Fruit fly (Drosophila melanogaster): ENCODE results near the gene Surf4.

The Surf4 gene

dm6 chr3R:15305246-15305645 is 40.7 kb downstream of the Surf4 start:
- no peak for TF ChIP-seq Gug (GFP tag; IDR thresholded peaks at IDR 0.05)
- no peak for TF ChIP-seq CG6276 (GFP tag; optimal IDR thresholded peaks at IDR 0.05)
- TF ChIP-seq fkh (GFP tag; optimal IDR thresholded peaks at IDR 0.05): no peak
- TF ChIP-seq CG6854 (GFP tag; optimal IDR thresholded peaks at IDR 0.05): no peak
- TF ChIP-seq Met (GFP tag; optimal IDR thresholded peaks at IDR 0.05): no peak
- TF ChIP-seq CG9139 (GFP tag; optimal IDR thresholded peaks at IDR 0.05): no peak
- TF ChIP-seq dsx (GFP tag; optimal IDR thresholded peaks at IDR 0.05; ENCODE audit: poor library complexity, severe bottlenecking): no peak
- no peak for TF ChIP-seq Hr39 (GFP tag; optimal IDR thresholded peaks at IDR 0.05)
- TF ChIP-seq CG4318 (GFP tag; optimal IDR thresholded peaks at IDR 0.05): no peak
- no peak for TF ChIP-seq fd85E (GFP tag; optimal IDR thresholded peaks at IDR 0.05)
- TF ChIP-seq Hr4 (GFP tag; optimal IDR thresholded peaks at IDR 0.05): no peak
- no peak for TF ChIP-seq CG6792 (GFP tag; optimal IDR thresholded peaks at IDR 0.05)
- TF ChIP-seq vri (GFP tag; optimal IDR thresholded peaks at IDR 0.05): no peak
- no peak for TF ChIP-seq Ets96B (tag; optimal IDR thresholded peaks at IDR 0.05)
- TF ChIP-seq CG8319 (GFP tag; optimal IDR thresholded peaks at IDR 0.05): no peak
- TF ChIP-seq CG31627 (GFP tag; optimal IDR thresholded peaks at IDR 0.05): no peak
- no peak for TF ChIP-seq esn (GFP tag; optimal IDR thresholded peaks at IDR 0.05)

- no peak for TF ChIP-seq CG16779 (tag; optimal IDR thresholded peaks at IDR 0.05)
- TF ChIP-seq vri (GFP tag; optimal IDR thresholded peaks at IDR 0.05): peak; percentile 83
Measured at dm6 chr3R:15297904-15298303, 48.1 kb downstream of the Surf4 start.

- TF ChIP-seq vri (GFP tag; optimal IDR thresholded peaks at IDR 0.05) (peak; percentile 42), Blimp-1 (GFP tag; optimal IDR thresholded peaks at IDR 0.05) (peak; percentile 17), Eip93F (GFP tag; optimal IDR thresholded peaks at IDR 0.05) (no peak), acj6 (GFP tag; optimal IDR thresholded peaks at IDR 0.05) (no peak), fd85E (GFP tag; optimal IDR thresholded peaks at IDR 0.05) (no peak), CG6792 (GFP tag; optimal IDR thresholded peaks at IDR 0.05) (no peak), CG32006 (GFP tag; optimal IDR thresholded peaks at IDR 0.05) (no peak)
Measured at dm6 chr3R:15293878-15294350, 52.1 kb downstream of the Surf4 start.

Data from whole organism, prepupa.